Fruit fly (Drosophila melanogaster) whole organism, embryonic: ENCODE results near the gene CG15422.

Source experiments
- Adf1 ChIP-seq: fragments of 200-800 bp; sonication (Bioruptor generic); IDR thresholded peaks from 2 replicates; pipeline ENCODE4 v1.3.6; 2022; ENCODE audit warnings: missing biosample characterization, missing genetic modification characterization
- Asciz ChIP-seq: fragments of 200-800 bp; sonication (Bioruptor generic); optimal IDR thresholded peaks from 2 replicates; lab custom pipeline; 2017; ENCODE audit warnings: missing biosample characterization, mild to moderate bottlenecking, missing genetic modification characterization, missing genetic modification reagents
- B-H2 ChIP-seq: fragments of 200-800 bp; sonication (Bioruptor generic); optimal IDR thresholded peaks from 2 replicates; lab custom pipeline; 2018; ENCODE audit warnings: missing biosample characterization, mild to moderate bottlenecking, missing genetic modification characterization
- BEAF-32 ChIP-seq: fragments of 200-800 bp; sonication (Bioruptor generic); optimal IDR thresholded peaks from 3 replicates; lab custom pipeline; 2017; ENCODE audit warnings: missing biosample characterization, missing genetic modification characterization, mild to moderate bottlenecking, moderate library complexity, missing genetic modification reagents
- BtbVII ChIP-seq: fragments of 200-800 bp; sonication (Bioruptor generic); optimal IDR thresholded peaks from 3 replicates; lab custom pipeline; 2017; ENCODE audit warnings: missing biosample characterization, mild to moderate bottlenecking, missing genetic modification characterization
- CG11247 ChIP-seq: fragments of 200-800 bp; sonication (Bioruptor generic); IDR thresholded peaks from 2 replicates; pipeline ENCODE4 v1.3.6; 2022; ENCODE audit warnings: missing biosample characterization, missing genetic modification characterization
- CG14860 ChIP-seq: fragments of 200-800 bp; sonication (Bioruptor generic); IDR thresholded peaks from 3 replicates; pipeline ENCODE4 v1.3.6; 2022; ENCODE audit warnings: missing biosample characterization, missing genetic modification characterization; ENCODE audit not compliant: partially characterized antibody
- CG1602 ChIP-seq: fragments of 200-800 bp; sonication (Bioruptor generic); optimal IDR thresholded peaks from 3 replicates; lab custom pipeline; 2016; ENCODE audit warnings: missing biosample characterization, missing genetic modification characterization
- CG18764 ChIP-seq: fragments of 200-800 bp; sonication (Bioruptor generic); optimal IDR thresholded peaks from 3 replicates; lab custom pipeline; 2016; ENCODE audit warnings: missing biosample characterization, missing genetic modification characterization
- CG2199 ChIP-seq: fragments of 200-800 bp; sonication (Bioruptor generic); IDR thresholded peaks from 3 replicates; pipeline ENCODE4 v1.3.6; 2022; ENCODE audit warnings: missing biosample characterization, missing genetic modification characterization
- CG30020 ChIP-seq: fragments of 200-800 bp; optimal IDR thresholded peaks from 2 replicates; lab custom pipeline; 2019; ENCODE audit warnings: missing biosample characterization, mild to moderate bottlenecking, missing genetic modification characterization, moderate library complexity
- CG4404 ChIP-seq: fragments of 200-800 bp; sonication (Bioruptor generic); IDR thresholded peaks from 2 replicates; pipeline ENCODE4 v1.3.6; 2022; ENCODE audit warnings: missing biosample characterization, missing genetic modification characterization
- CG4424 ChIP-seq: fragments of 200-800 bp; sonication (Bioruptor generic); optimal IDR thresholded peaks from 3 replicates; lab custom pipeline; 2016; ENCODE audit warnings: missing biosample characterization, missing genetic modification characterization
- CG4617 ChIP-seq: fragments of 200-800 bp; sonication (Bioruptor generic); optimal IDR thresholded peaks from 3 replicates; lab custom pipeline; 2016; ENCODE audit warnings: missing biosample characterization, missing genetic modification characterization, borderline replicate concordance
- CG6175 ChIP-seq: fragments of 200-800 bp; sonication (Bioruptor generic); IDR thresholded peaks from 3 replicates; pipeline ENCODE4 v1.3.6; 2022; ENCODE audit warnings: missing biosample characterization, missing genetic modification characterization
- CG6813 ChIP-seq: fragments of 200-800 bp; sonication (Bioruptor generic); optimal IDR thresholded peaks from 2 replicates; lab custom pipeline; 2017; ENCODE audit warnings: missing biosample characterization, missing genetic modification characterization, mild to moderate bottlenecking, moderate library complexity, missing genetic modification reagents
- CG7839 ChIP-seq: fragments of 200-800 bp; sonication (Bioruptor generic); optimal IDR thresholded peaks from 3 replicates; lab custom pipeline; 2018; ENCODE audit warnings: missing biosample characterization, mild to moderate bottlenecking, missing genetic modification characterization, moderate library complexity
- CG7928 ChIP-seq: fragments of 200-800 bp; sonication (Bioruptor generic); optimal IDR thresholded peaks from 2 replicates; lab custom pipeline; 2017; ENCODE audit warnings: missing biosample characterization, mild to moderate bottlenecking, missing genetic modification characterization
- CG8089 ChIP-seq: fragments of 200-800 bp; sonication (Bioruptor generic); optimal IDR thresholded peaks from 3 replicates; lab custom pipeline; 2016; ENCODE audit warnings: missing biosample characterization, missing genetic modification characterization
- CG9609 ChIP-seq: fragments of 200-800 bp; sonication (Bioruptor generic); optimal IDR thresholded peaks from 3 replicates; lab custom pipeline; 2016; ENCODE audit warnings: missing biosample characterization, missing genetic modification characterization
- Dek ChIP-seq: fragments of 200-800 bp; sonication (Bioruptor generic); optimal IDR thresholded peaks from 3 replicates; lab custom pipeline; 2019; ENCODE audit warnings: missing biosample characterization, mild to moderate bottlenecking, missing genetic modification characterization, moderate library complexity
- Hr39 ChIP-seq: fragments of >200 bp; optimal IDR thresholded peaks from 2 replicates; lab custom pipeline; 2017
- Kr ChIP-seq: fragments of 200-800 bp; sonication (Bioruptor generic); optimal IDR thresholded peaks from 2 replicates; lab custom pipeline; 2017; ENCODE audit warnings: missing biosample characterization, mild to moderate bottlenecking, missing genetic modification characterization
- MTF-1 ChIP-seq: fragments of 200-800 bp; sonication (Bioruptor generic); optimal IDR thresholded peaks from 2 replicates; lab custom pipeline; 2018; ENCODE audit warnings: missing biosample characterization, mild to moderate bottlenecking, missing genetic modification characterization, borderline replicate concordance
- Meics ChIP-seq: fragments of 200-800 bp; sonication (Bioruptor generic); optimal IDR thresholded peaks from 2 replicates; lab custom pipeline; 2017; ENCODE audit warnings: missing biosample characterization, mild to moderate bottlenecking, missing genetic modification characterization
- Mrtf ChIP-seq: fragments of 200-800 bp; sonication (Bioruptor generic); IDR thresholded peaks from 3 replicates; pipeline ENCODE4 v1.3.6; 2022; ENCODE audit warnings: missing biosample characterization, missing genetic modification characterization
- NfI ChIP-seq: fragments of 200-800 bp; sonication (Bioruptor generic); optimal IDR thresholded peaks from 3 replicates; lab custom pipeline; 2018; ENCODE audit warnings: missing biosample characterization, mild to moderate bottlenecking, missing genetic modification characterization, moderate library complexity
- Opbp ChIP-seq: fragments of 200-800 bp; sonication (Bioruptor generic); IDR thresholded peaks from 3 replicates; pipeline ENCODE4 v1.3.6; 2022; ENCODE audit warnings: missing biosample characterization, missing genetic modification characterization; ENCODE audit not compliant: partially characterized antibody
- Poxn ChIP-seq: fragments of 200-800 bp; sonication (Bioruptor generic); IDR thresholded peaks from 2 replicates; pipeline ENCODE4 v1.3.6; 2022; ENCODE audit warnings: missing biosample characterization, missing genetic modification characterization
- Scr ChIP-seq: fragments of 200-800 bp; sonication (Bioruptor generic); IDR thresholded peaks from 2 replicates; pipeline ENCODE4 v1.3.6; 2022; ENCODE audit warnings: missing biosample characterization, missing genetic modification characterization; ENCODE audit not compliant: partially characterized antibody
- Xbp1 ChIP-seq: fragments of 200-800 bp; sonication (Bioruptor generic); optimal IDR thresholded peaks from 3 replicates; lab custom pipeline; 2016; ENCODE audit warnings: missing biosample characterization, mild to moderate bottlenecking, missing genetic modification characterization
- btn ChIP-seq: fragments of 200-800 bp; sonication (Bioruptor generic); optimal IDR thresholded peaks from 2 replicates; lab custom pipeline; 2016; ENCODE audit warnings: missing biosample characterization, missing genetic modification characterization
- chinmo ChIP-seq: fragments of 200-800 bp; sonication (Bioruptor generic); IDR thresholded peaks from 4 replicates; pipeline ENCODE4 v1.3.6; 2022; ENCODE audit warnings: missing biosample characterization, missing genetic modification characterization; ENCODE audit not compliant: partially characterized antibody
- crol ChIP-seq: fragments of 200-800 bp; sonication (Bioruptor generic); IDR thresholded peaks from 2 replicates; pipeline ENCODE4 v1.3.6; 2022; ENCODE audit warnings: missing biosample characterization, missing genetic modification characterization
- da ChIP-seq: fragments of 200-800 bp; sonication (Bioruptor generic); optimal IDR thresholded peaks from 2 replicates; lab custom pipeline; 2016; ENCODE audit warnings: missing biosample characterization, missing genetic modification characterization
- gsb ChIP-seq: fragments of 200-800 bp; sonication (Bioruptor generic); IDR thresholded peaks from 2 replicates; pipeline ENCODE4 v1.3.6; 2022; ENCODE audit warnings: missing biosample characterization, missing genetic modification characterization
- gt ChIP-seq: fragments of 200-800 bp; sonication (Bioruptor generic); IDR thresholded peaks from 2 replicates; pipeline ENCODE4 v1.3.6; 2022; ENCODE audit warnings: missing biosample characterization, missing genetic modification characterization
- kni ChIP-seq: fragments of 200-800 bp; sonication (Bioruptor generic); optimal IDR thresholded peaks from 3 replicates; lab custom pipeline; 2017; ENCODE audit warnings: mild to moderate bottlenecking, missing biosample characterization, missing genetic modification reagents, missing genetic modification characterization
- nerfin-1 ChIP-seq: fragments of 200-800 bp; sonication (Bioruptor generic); optimal IDR thresholded peaks from 3 replicates; lab custom pipeline; 2019; ENCODE audit warnings: missing biosample characterization, mild to moderate bottlenecking, missing genetic modification characterization, moderate library complexity
- pros ChIP-seq: fragments of 200-800 bp; sonication (Bioruptor generic); optimal IDR thresholded peaks from 3 replicates; lab custom pipeline; 2019; ENCODE audit warnings: missing biosample characterization, mild to moderate bottlenecking, missing genetic modification characterization, moderate library complexity
- run ChIP-seq: fragments of 200-800 bp; sonication (Bioruptor generic); optimal IDR thresholded peaks from 3 replicates; lab custom pipeline; 2018; ENCODE audit warnings: missing biosample characterization, mild to moderate bottlenecking, missing genetic modification characterization
- sd ChIP-seq: fragments of 200-800 bp; sonication (Bioruptor generic); optimal IDR thresholded peaks from 3 replicates; lab custom pipeline; 2018; ENCODE audit warnings: missing biosample characterization, mild to moderate bottlenecking, missing genetic modification characterization, moderate library complexity
- sens-2 ChIP-seq: fragments of 200-800 bp; sonication (Bioruptor generic); IDR thresholded peaks from 2 replicates; pipeline ENCODE4 v1.3.6; 2022; ENCODE audit warnings: missing biosample characterization, missing genetic modification characterization
- seq ChIP-seq: fragments of 200-800 bp; sonication (Bioruptor generic); IDR thresholded peaks from 2 replicates; pipeline ENCODE4 v1.3.6; 2022; ENCODE audit warnings: missing biosample characterization, missing genetic modification characterization
- sisA ChIP-seq: fragments of 200-800 bp; sonication (Bioruptor generic); IDR thresholded peaks from 2 replicates; pipeline ENCODE4 v1.3.6; 2022; ENCODE audit warnings: missing biosample characterization, missing genetic modification characterization
- trh ChIP-seq: fragments of 200-800 bp; sonication (Bioruptor generic); optimal IDR thresholded peaks from 2 replicates; lab custom pipeline; 2016; ENCODE audit warnings: missing biosample characterization, missing genetic modification characterization
- vvl ChIP-seq: fragments of 200-800 bp; sonication (Bioruptor generic); IDR thresholded peaks from 2 replicates; pipeline ENCODE4 v1.3.6; 2022; ENCODE audit warnings: missing biosample characterization, missing genetic modification characterization

The CG15422 gene

dm6 chr2L:4036306-4036705 lies 31.5 kb downstream of the CG15422 start:
- no peak for TF ChIP-seq B-H2
- no peak for TF ChIP-seq CG4424 (GFP tag; lab: Kevin White, UChicago)
- TF ChIP-seq sd (tag; lab: Kevin White, UChicago) = peak; percentile 58
- TF ChIP-seq chinmo (GFP tag; lab: Robert Waterston, UW) = 0 out of 4 replicates have a peak, but pooled peaks have one; percentile 77
- TF ChIP-seq gt (GFP tag; lab: Robert Waterston, UW) = no peak
- TF ChIP-seq Poxn = no peak
- no peak for TF ChIP-seq CG4617 (GFP tag; lab: Kevin White, UChicago)
- peak; percentile 43; the same call in 1 of the 2 replicates for TF ChIP-seq vvl

dm6 chr2L:4037015-4037414 lies 32.2 kb downstream of the CG15422 start:
- no peak for TF ChIP-seq CG7839 (tag; lab: Kevin White, UChicago)
- TF ChIP-seq Xbp1 (GFP tag; lab: Kevin White, UChicago) = no peak
- TF ChIP-seq CG8089 (GFP tag; lab: Kevin White, UChicago) = no peak
- TF ChIP-seq Dek = no peak
- 0 out of 3 replicates have a peak, but pooled peaks have one; percentile 22 for TF ChIP-seq Opbp (GFP tag; lab: Robert Waterston, UW)
- TF ChIP-seq, all 482 proteins: peak for 1

- TF ChIP-seq seq (GFP tag; lab: Robert Waterston, UW) (no peak), sisA (no peak), CG2199 (GFP tag; lab: Robert Waterston, UW) (0 out of 3 replicates have a peak, but pooled peaks have one; percentile 17), nerfin-1 (tag; lab: Kevin White, UChicago) (peak; percentile 21), run (tag; lab: Kevin White, UChicago) (peak; percentile 4), kni (GFP tag; lab: Kevin White, UChicago) (peak; percentile 30), CG18764 (GFP tag; lab: Kevin White, UChicago) (no peak), crol (GFP tag; lab: Robert Waterston, UW) (peak; percentile 68), Adf1 (GFP tag; lab: Robert Waterston, UW) (no peak), da (no peak), MTF-1 (GFP tag; lab: Kevin White, UChicago) (no peak), NfI (GFP tag; lab: Kevin White, UChicago) (no peak), CG1602 (GFP tag; lab: Kevin White, UChicago) (no peak), BtbVII (no peak), CG6175 (GFP tag; lab: Robert Waterston, UW) (no peak), Meics (GFP tag; lab: Kevin White, UChicago) (no peak), Kr (GFP tag; lab: Kevin White, UChicago) (peak; percentile 75), Scr (GFP tag; lab: Robert Waterston, UW) (no peak), sens-2 (GFP tag; lab: Robert Waterston, UW) (no peak), sd (tag; lab: Kevin White, UChicago) (peak; percentile 13), CG4404 (GFP tag; lab: Robert Waterston, UW) (no peak), btn (no peak), CG7928 (GFP tag; lab: Kevin White, UChicago) (no peak), CG9609 (GFP tag; lab: Kevin White, UChicago) (no peak), CG14860 (no peak), CG30020 (no peak), trh (GFP tag; lab: Kevin White, UChicago) (no peak), Hr39 (lab: Kevin White, UChicago) (no peak), gsb (no peak), CG11247 (GFP tag; lab: Robert Waterston, UW) (no peak), Asciz (no peak), Mrtf (GFP tag; lab: Robert Waterston, UW) (no peak), CG6813 (GFP tag; lab: Kevin White, UChicago) (no peak), pros (GFP tag; lab: Kevin White, UChicago) (peak; percentile 97), BEAF-32 (GFP tag; lab: Kevin White, UChicago) (no peak)
Observed at dm6 chr2L:4038073-4038699, 33.4 kb downstream of the CG15422 start.
